Worm (Caenorhabditis elegans) whole organism, L1 larva: ENCODE results near the gene srh-177.

Experiments
- ces-1 ChIP-seq: fragments of 150-350 bp; optimal IDR thresholded peaks from 2 replicates; lab custom pipeline; 2014; ENCODE audit warnings: missing biosample characterization, missing genetic modification reagents, missing genetic modification characterization
- elt-3 ChIP-seq, 6 experiments: fragments of 150-350 bp in 1 of 6; sonication (generic microtip); optimal IDR thresholded peaks; 2 replicates each; lab custom pipeline; 2017 to 2018; ENCODE audit warnings: missing biosample characterization in 6 of 6, missing genetic modification characterization in 6 of 6, inconsistent platforms in 1 of 6
- ets-5 ChIP-seq: fragments of 200-800 bp; sonication (Bioruptor generic); IDR thresholded peaks from 2 replicates; pipeline ENCODE4 v1.3.6; 2022; ENCODE audit warnings: missing genetic modification characterization, missing compliant biosample characterization
- grh-1 ChIP-seq: fragments of 200-800 bp; sonication (Bioruptor generic); IDR thresholded peaks from 2 replicates; pipeline ENCODE4 v1.3.6; 2022; ENCODE audit warnings: missing genetic modification reagents, missing genetic modification characterization, missing compliant biosample characterization
- hlh-4 ChIP-seq: sonication (generic microtip); optimal IDR thresholded peaks from 2 replicates; lab custom pipeline; 2016; ENCODE audit warnings: mild to moderate bottlenecking, missing genetic modification characterization, missing compliant biosample characterization
- isw-1 ChIP-seq: fragments of 200-800 bp; sonication (Bioruptor generic); IDR thresholded peaks from 2 replicates; pipeline ENCODE4 v1.3.6; 2022; ENCODE audit warnings: missing genetic modification characterization, missing compliant biosample characterization
- jun-1 ChIP-seq: fragments of 150-350 bp; optimal IDR thresholded peaks from 2 replicates; lab custom pipeline; 2014; ENCODE audit warnings: missing biosample characterization, missing genetic modification reagents, missing genetic modification characterization
- nhr-76 ChIP-seq: sonication (generic microtip); optimal IDR thresholded peaks from 2 replicates; lab custom pipeline; 2017; ENCODE audit warnings: missing biosample characterization, missing genetic modification characterization
- nhr-85 ChIP-seq: sonication (generic microtip); peaks from one replicate; lab custom pipeline; 2016; ENCODE audit warnings: missing genetic modification characterization, inconsistent platforms, missing compliant biosample characterization
- sox-4 ChIP-seq: sonication (generic microtip); optimal IDR thresholded peaks from 2 replicates; lab custom pipeline; 2016; ENCODE audit warnings: missing genetic modification characterization, missing compliant biosample characterization
- tbx-2 ChIP-seq: sonication (generic microtip); optimal IDR thresholded peaks from 2 replicates; lab custom pipeline; 2016; ENCODE audit warnings: missing genetic modification characterization, missing compliant biosample characterization
- unc-98 ChIP-seq: fragments of 200-800 bp; sonication (Bioruptor generic); IDR thresholded peaks from 2 replicates; pipeline ENCODE4 v1.3.6; 2022; ENCODE audit warnings: missing genetic modification characterization, missing compliant biosample characterization

The srh-177 gene

ce11 chrV:20335264-20335663 is 33.8 kb downstream of the srh-177 start, which contains the start of gene Y38H6A.5:
Y38H6A.5 (minus strand) TSS chrV:20335364.
- TF ChIP-seq sox-4 (tag; lab: Kevin White, UChicago) (no peak), nhr-85 (tag; lab: Kevin White, UChicago) (peak; percentile 17), grh-1 (GFP tag; lab: Robert Waterston, UW) (no peak)
- TF ChIP-seq, all 84 proteins: peak for 1

ce11 chrV:20325417-20325816 is 43.6 kb downstream of the srh-177 start, which contains the start of gene Y38H6A.1:
Y38H6A.1 (plus strand) TSS chrV:20325717.
- TF ChIP-seq tbx-2 (tag; lab: Kevin White, UChicago) (no peak), elt-3 (tag; optimal IDR thresholded peaks at IDR 0.05; lab: Kevin White, UChicago) (no peak), isw-1 (GFP tag; lab: Robert Waterston, UW) (no peak), ets-5 (GFP tag; lab: Robert Waterston, UW) (no peak), nhr-76 (no peak), jun-1 (no peak), unc-98 (GFP tag; lab: Robert Waterston, UW) (no peak), hlh-4 (tag; lab: Kevin White, UChicago) (no peak), ces-1 (GFP tag; lab: Kevin White, UChicago) (no peak)
